Fruit fly (Drosophila melanogaster) whole organism, prepupa: ENCODE data around the gene CG11699.

Experiments
- Blimp-1 ChIP-seq: fragments of 200-800 bp; sonication (Bioruptor generic); optimal IDR thresholded peaks from 3 replicates; lab custom pipeline; 2017; ENCODE audit warnings: missing biosample characterization, missing genetic modification characterization, mild to moderate bottlenecking, moderate library complexity, missing genetic modification reagents
- CG10631 ChIP-seq: fragments of 200-800 bp; sonication (Bioruptor generic); optimal IDR thresholded peaks from 2 replicates; lab custom pipeline; 2016; ENCODE audit warnings: missing biosample characterization, missing genetic modification characterization
- CG1621 ChIP-seq: fragments of 200-800 bp; sonication (Bioruptor generic); optimal IDR thresholded peaks from 3 replicates; lab custom pipeline; 2018; ENCODE audit warnings: missing biosample characterization, mild to moderate bottlenecking, missing genetic modification characterization
- CG32006 ChIP-seq: fragments of 200-800 bp; sonication (Bioruptor generic); optimal IDR thresholded peaks from 3 replicates; lab custom pipeline; 2017; ENCODE audit warnings: missing biosample characterization, mild to moderate bottlenecking, missing genetic modification characterization
- CG34406 ChIP-seq: fragments of 200-800 bp; sonication (Bioruptor generic); optimal IDR thresholded peaks from 3 replicates; lab custom pipeline; 2016; ENCODE audit warnings: missing biosample characterization, missing genetic modification characterization
- CG3919 ChIP-seq: fragments of 200-800 bp; sonication (Bioruptor generic); optimal IDR thresholded peaks from 3 replicates; lab custom pipeline; 2016; ENCODE audit warnings: missing biosample characterization, missing genetic modification characterization
- CG6163 ChIP-seq: fragments of 200-800 bp; sonication (Bioruptor generic); IDR thresholded peaks from 3 replicates; pipeline ENCODE4 v1.3.6; 2022; ENCODE audit warnings: missing biosample characterization, missing genetic modification characterization
- CG6808 ChIP-seq: fragments of 200-800 bp; sonication (Bioruptor generic); optimal IDR thresholded peaks from 3 replicates; lab custom pipeline; 2017; ENCODE audit warnings: missing biosample characterization, missing genetic modification characterization, mild to moderate bottlenecking, moderate library complexity, missing genetic modification reagents
- CG6854 ChIP-seq: fragments of 200-800 bp; sonication (Bioruptor generic); optimal IDR thresholded peaks from 2 replicates; lab custom pipeline; 2017; ENCODE audit warnings: missing biosample characterization, mild to moderate bottlenecking, missing genetic modification characterization
- CG8119 ChIP-seq: fragments of 200-800 bp; sonication (Bioruptor generic); IDR thresholded peaks from 3 replicates; pipeline ENCODE4 v1.3.6; 2022; ENCODE audit warnings: missing biosample characterization, missing genetic modification characterization
- CG8319 ChIP-seq: fragments of 200-800 bp; sonication (Bioruptor generic); optimal IDR thresholded peaks from 3 replicates; lab custom pipeline; 2016; ENCODE audit warnings: missing biosample characterization, missing genetic modification characterization
- Hr38 ChIP-seq: sonication (Bioruptor generic); optimal IDR thresholded peaks from 2 replicates; lab custom pipeline; 2016; ENCODE audit warnings: missing biosample characterization, missing genetic modification characterization
- Hr39 ChIP-seq: fragments of 200-800 bp; sonication (Bioruptor generic); optimal IDR thresholded peaks from 2 replicates; lab custom pipeline; 2016; ENCODE audit warnings: missing biosample characterization, missing genetic modification characterization
- Hr4 ChIP-seq: fragments of 200-800 bp; sonication (Bioruptor generic); optimal IDR thresholded peaks from 3 replicates; lab custom pipeline; 2016; ENCODE audit warnings: missing biosample characterization, missing genetic modification characterization
- OdsH ChIP-seq: fragments of 200-800 bp; sonication (Bioruptor generic); optimal IDR thresholded peaks from 3 replicates; lab custom pipeline; 2016; ENCODE audit warnings: missing biosample characterization, missing genetic modification characterization
- Sox15 ChIP-seq: fragments of 200-800 bp; sonication (Bioruptor generic); optimal IDR thresholded peaks from 3 replicates; lab custom pipeline; 2016; ENCODE audit warnings: missing biosample characterization, missing genetic modification characterization
- acj6 ChIP-seq: fragments of 200-800 bp; sonication (Bioruptor generic); optimal IDR thresholded peaks from 3 replicates; lab custom pipeline; 2016; ENCODE audit warnings: missing biosample characterization, missing genetic modification characterization
- cyc ChIP-seq: fragments of 200-800 bp; sonication (Bioruptor generic); optimal IDR thresholded peaks from 3 replicates; lab custom pipeline; 2016; ENCODE audit warnings: missing biosample characterization, missing genetic modification characterization
- dac ChIP-seq: fragments of 200-800 bp; sonication (Bioruptor generic); optimal IDR thresholded peaks from 2 replicates; lab custom pipeline; 2017; ENCODE audit warnings: missing biosample characterization, mild to moderate bottlenecking, missing genetic modification characterization
- esn ChIP-seq: fragments of 200-800 bp; sonication (Bioruptor generic); optimal IDR thresholded peaks from 2 replicates; lab custom pipeline; 2016; ENCODE audit warnings: missing biosample characterization, mild to moderate bottlenecking, missing genetic modification characterization, moderate library complexity
- fkh ChIP-seq: fragments of 200-800 bp; sonication (Bioruptor generic); optimal IDR thresholded peaks from 3 replicates; lab custom pipeline; 2017; ENCODE audit warnings: missing biosample characterization, mild to moderate bottlenecking, missing genetic modification characterization, moderate library complexity
- pdm3 ChIP-seq: fragments of 200-800 bp; sonication (Bioruptor generic); optimal IDR thresholded peaks from 3 replicates; lab custom pipeline; 2016; ENCODE audit warnings: missing biosample characterization, missing genetic modification characterization

The CG11699 gene

dm6 chrX:11619617-11620016 is 49.2 kb downstream of the CG11699 start:
- no peak for TF ChIP-seq CG8319
- no peak for TF ChIP-seq CG1621 (tag; lab: Kevin White, UChicago)
- no peak for TF ChIP-seq CG6854 (GFP tag; lab: Kevin White, UChicago)
- TF ChIP-seq Sox15 = no peak
- no peak for TF ChIP-seq CG6163 (GFP tag; lab: Robert Waterston, UW)
- no peak for TF ChIP-seq Hr38 (GFP tag; lab: Kevin White, UChicago)
- TF ChIP-seq Hr4 (GFP tag; lab: Kevin White, UChicago) = no peak
- TF ChIP-seq CG3919 (GFP tag; lab: Kevin White, UChicago) = no peak
- no peak for TF ChIP-seq pdm3 (GFP tag; lab: Kevin White, UChicago)
- no peak for TF ChIP-seq cyc (GFP tag; lab: Kevin White, UChicago)
- no peak for TF ChIP-seq Blimp-1 (GFP tag; lab: Kevin White, UChicago)
- TF ChIP-seq CG34406 (GFP tag; lab: Kevin White, UChicago) = no peak
- no peak for TF ChIP-seq CG10631 (GFP tag; lab: Kevin White, UChicago)
- TF ChIP-seq CG32006 (GFP tag; lab: Kevin White, UChicago) = no peak
- TF ChIP-seq CG8119 (GFP tag; lab: Robert Waterston, UW) = no peak
- no peak for TF ChIP-seq fkh
- no peak for TF ChIP-seq OdsH (GFP tag; lab: Kevin White, UChicago)
- TF ChIP-seq Hr39 (GFP tag; lab: Kevin White, UChicago) = no peak
- no peak for TF ChIP-seq CG6808

- TF ChIP-seq dac = no peak
- no peak for TF ChIP-seq esn
- TF ChIP-seq cyc (GFP tag; lab: Kevin White, UChicago) = no peak
- no peak for TF ChIP-seq acj6 (GFP tag; lab: Kevin White, UChicago)
- TF ChIP-seq, all 60 proteins: peak for 0
These were observed 50.1 kb downstream of the CG11699 start for dm6 chrX:11620527-11620926.
